Worm (Caenorhabditis elegans) whole organism, L4 larva: ENCODE results near the gene F45D3.1.

Experiments used
- D1046.2 ChIP-seq: fragments of 200-800 bp; sonication (Bioruptor generic); IDR thresholded peaks from 2 replicates; pipeline ENCODE4 v1.3.6; 2022; ENCODE audit warnings: missing genetic modification characterization, missing compliant biosample characterization
- F10B5.3 ChIP-seq: sonication (generic microtip); optimal IDR thresholded peaks from 2 replicates; lab custom pipeline; 2016; ENCODE audit warnings: mild to moderate bottlenecking, missing genetic modification characterization, missing compliant biosample characterization
- F26F4.8 ChIP-seq: fragments of 200-800 bp; sonication (Bioruptor generic); conservative IDR thresholded peaks from 2 replicates; pipeline ENCODE4 v1.3.6; 2022; ENCODE audit warnings: missing genetic modification characterization, missing compliant biosample characterization
- F44E2.7 ChIP-seq: fragments of 200-800 bp; sonication (Bioruptor generic); IDR thresholded peaks from 2 replicates; pipeline ENCODE4 v2.1.2; 2022; ENCODE audit warnings: missing genetic modification characterization, missing compliant biosample characterization
- R02D3.7 ChIP-seq: fragments of 150-350 bp; sonication (generic microtip); optimal IDR thresholded peaks from 3 replicates; lab custom pipeline; 2014; ENCODE audit warnings: missing biosample characterization, missing genetic modification characterization
- Y75B8A.6 ChIP-seq: fragments of 200-800 bp; sonication (Bioruptor generic); IDR thresholded peaks from 2 replicates; pipeline ENCODE4 v1.3.6; 2022; ENCODE audit warnings: missing genetic modification reagents, missing genetic modification characterization, missing compliant biosample characterization
- aha-1 ChIP-seq: fragments of 150-350 bp; peaks from one replicate; lab custom pipeline; 2014; ENCODE audit warnings: missing biosample characterization, missing genetic modification characterization
- ama-1 ChIP-seq: fragments of 150-350 bp; optimal IDR thresholded peaks from 2 replicates; lab custom pipeline; 2014; ENCODE audit warnings: inconsistent platforms, mixed read lengths
- arid-1 ChIP-seq: fragments of 200-800 bp; sonication (Bioruptor generic); conservative IDR thresholded peaks from 2 replicates; pipeline ENCODE4 v1.3.6; 2022; ENCODE audit warnings: missing genetic modification reagents, missing genetic modification characterization, missing compliant biosample characterization
- ceh-20 ChIP-seq: fragments of 200-800 bp; sonication (Bioruptor generic); IDR thresholded peaks from 2 replicates; pipeline ENCODE4 v1.3.6; 2022; ENCODE audit warnings: missing genetic modification reagents, missing genetic modification characterization, missing compliant biosample characterization
- ceh-82 ChIP-seq: sonication (generic microtip); optimal IDR thresholded peaks from 2 replicates; lab custom pipeline; 2017; ENCODE audit warnings: missing biosample characterization, missing genetic modification characterization
- dmd-8 ChIP-seq: fragments of 200-800 bp; sonication (Bioruptor generic); IDR thresholded peaks from 2 replicates; pipeline ENCODE4 v1.3.6; 2022; ENCODE audit warnings: missing genetic modification characterization, missing compliant biosample characterization
- dmd-9 ChIP-seq: fragments of 200-800 bp; sonication (Bioruptor generic); IDR thresholded peaks from 2 replicates; pipeline ENCODE4 v1.3.6; 2022; ENCODE audit warnings: missing genetic modification reagents, missing genetic modification characterization, missing compliant biosample characterization
- duxl-1 ChIP-seq: sonication (generic microtip); optimal IDR thresholded peaks from 2 replicates; lab custom pipeline; 2016; ENCODE audit warnings: mild to moderate bottlenecking, missing genetic modification characterization, moderate library complexity, missing compliant biosample characterization; ENCODE audit not compliant: poor library complexity
- dve-1 ChIP-seq: sonication (generic microtip); optimal IDR thresholded peaks from 2 replicates; lab custom pipeline; 2017; ENCODE audit warnings: antibody characterized with exemption, mild to moderate bottlenecking, missing genetic modification characterization, missing compliant biosample characterization; ENCODE audit not compliant: insufficient read depth
- hlh-11 ChIP-seq: fragments of 200-800 bp; sonication (Bioruptor generic); optimal IDR thresholded peaks from 2 replicates; lab custom pipeline; 2018; ENCODE audit warnings: mild to moderate bottlenecking, missing genetic modification characterization, missing compliant biosample characterization
- hlh-30 ChIP-seq: sonication (generic microtip); optimal IDR thresholded peaks from 2 replicates; lab custom pipeline; 2017; ENCODE audit warnings: antibody characterized with exemption, mild to moderate bottlenecking, missing genetic modification characterization, missing compliant biosample characterization; ENCODE audit not compliant: insufficient read depth
- hmg-1.1 ChIP-seq: fragments of 200-800 bp; sonication (Bioruptor generic); IDR thresholded peaks from 2 replicates; pipeline ENCODE4 v1.3.6; 2022; ENCODE audit warnings: missing genetic modification reagents, missing genetic modification characterization, missing compliant biosample characterization
- lin-1 ChIP-seq: fragments of 200-800 bp; sonication (Bioruptor generic); IDR thresholded peaks from 2 replicates; pipeline ENCODE4 v1.3.6; 2022; ENCODE audit warnings: missing genetic modification reagents, missing genetic modification characterization, missing compliant biosample characterization
- lin-13 ChIP-seq: fragments of 150-350 bp; optimal IDR thresholded peaks from 2 replicates; lab custom pipeline; 2014; ENCODE audit warnings: missing biosample characterization, missing genetic modification reagents, missing genetic modification characterization
- lin-15B ChIP-seq: fragments of 150-350 bp; sonication (generic microtip); optimal IDR thresholded peaks from 3 replicates; lab custom pipeline; 2014; ENCODE audit warnings: missing biosample characterization, missing genetic modification characterization
- lin-29 ChIP-seq: fragments of 200-800 bp; sonication (Bioruptor generic); IDR thresholded peaks from 2 replicates; pipeline ENCODE4 v1.3.6; 2022; ENCODE audit warnings: missing genetic modification reagents, missing genetic modification characterization, missing compliant biosample characterization
- lin-38 ChIP-seq: fragments of 200-800 bp; sonication (Bioruptor generic); IDR thresholded peaks from 2 replicates; pipeline ENCODE4 v1.3.6; 2022; ENCODE audit warnings: missing genetic modification reagents, missing genetic modification characterization, missing compliant biosample characterization
- mdl-1 ChIP-seq, 2 experiments: fragments of 150-350 bp in 1 of 2; sonication (generic microtip) in 1 of 2; optimal IDR thresholded peaks; 2 replicates each; lab custom pipeline; 2014 to 2017; ENCODE audit warnings: missing biosample characterization in 2 of 2, missing genetic modification characterization in 2 of 2
- mep-1 ChIP-seq: fragments of 150-350 bp; sonication (generic microtip); optimal IDR thresholded peaks from 3 replicates; lab custom pipeline; 2014; ENCODE audit warnings: missing biosample characterization, missing genetic modification characterization
- mes-2 ChIP-seq: sonication (generic microtip); optimal IDR thresholded peaks from 2 replicates; lab custom pipeline; 2016; ENCODE audit warnings: missing genotype, mild to moderate bottlenecking, missing genetic modification characterization, missing compliant biosample characterization; ENCODE audit not compliant: poor library complexity, severe bottlenecking
- mxl-3 ChIP-seq: fragments of 200-800 bp; sonication (Bioruptor generic); optimal IDR thresholded peaks from 2 replicates; lab custom pipeline; 2018; ENCODE audit warnings: mild to moderate bottlenecking, missing genetic modification characterization, missing compliant biosample characterization
- nhr-10 ChIP-seq: fragments of 150-350 bp; optimal IDR thresholded peaks from 2 replicates; lab custom pipeline; 2014; ENCODE audit warnings: missing biosample characterization, missing genetic modification characterization
- nhr-111 ChIP-seq: fragments of 200-800 bp; sonication (Bioruptor generic); optimal IDR thresholded peaks from 2 replicates; lab custom pipeline; 2018; ENCODE audit warnings: mild to moderate bottlenecking, missing genetic modification characterization, missing compliant biosample characterization
- nhr-237 ChIP-seq: sonication (generic microtip); optimal IDR thresholded peaks from 2 replicates; lab custom pipeline; 2017; ENCODE audit warnings: missing biosample characterization, missing genetic modification characterization
- nhr-25 ChIP-seq: sonication (generic microtip); optimal IDR thresholded peaks from 2 replicates; lab custom pipeline; 2017; ENCODE audit warnings: missing genetic modification characterization, mild to moderate bottlenecking, missing compliant biosample characterization, antibody characterized with exemption, moderate library complexity, borderline replicate concordance; ENCODE audit not compliant: insufficient read depth
- nhr-28 ChIP-seq: fragments of 150-350 bp; optimal IDR thresholded peaks from 2 replicates; lab custom pipeline; 2014; ENCODE audit warnings: missing biosample characterization, missing genetic modification characterization
- nhr-42 ChIP-seq: fragments of 200-800 bp; sonication (Bioruptor generic); IDR thresholded peaks from 2 replicates; pipeline ENCODE4 v1.3.6; 2022; ENCODE audit warnings: missing genetic modification characterization, missing compliant biosample characterization
- nhr-48 ChIP-seq: sonication (generic microtip); optimal IDR thresholded peaks from 2 replicates; lab custom pipeline; 2016; ENCODE audit warnings: mild to moderate bottlenecking, missing genetic modification characterization, missing compliant biosample characterization
- nhr-6 ChIP-seq: fragments of 150-350 bp; optimal IDR thresholded peaks from 2 replicates; lab custom pipeline; 2014; ENCODE audit warnings: missing biosample characterization, missing genetic modification characterization
- sdz-12 ChIP-seq: fragments of 200-800 bp; sonication (Bioruptor generic); optimal IDR thresholded peaks from 2 replicates; lab custom pipeline; 2018; ENCODE audit warnings: mild to moderate bottlenecking, missing genetic modification characterization, missing compliant biosample characterization
- snpc-4 ChIP-seq: fragments of 150-350 bp; optimal IDR thresholded peaks from 2 replicates; lab custom pipeline; 2014; ENCODE audit warnings: missing biosample characterization, missing genetic modification characterization
- spr-3 ChIP-seq: fragments of 200-800 bp; sonication (Bioruptor generic); optimal IDR thresholded peaks from 2 replicates; lab custom pipeline; 2018; ENCODE audit warnings: mild to moderate bottlenecking, missing genetic modification characterization, missing compliant biosample characterization
- unc-62 ChIP-seq, 3 experiments: fragments of 150-350 bp in 1 of 3; sonication (generic microtip); optimal IDR thresholded peaks in 2 of 3; peaks in 1 of 3; 1 replicate in 1 of 3; 2 replicates in 2 of 3; lab custom pipeline; 2014 to 2017; ENCODE audit warnings: missing biosample characterization in 3 of 3, missing genetic modification characterization in 3 of 3, missing genetic modification reagents in 3 of 3, missing genotype in 1 of 3
- zip-11 ChIP-seq: fragments of 200-800 bp; sonication (Bioruptor generic); IDR thresholded peaks from 2 replicates; pipeline ENCODE4 v1.3.6; 2022; ENCODE audit warnings: missing genetic modification characterization, missing compliant biosample characterization
- zip-2 ChIP-seq: fragments of 150-350 bp; optimal IDR thresholded peaks from 2 replicates; lab custom pipeline; 2014; ENCODE audit warnings: missing biosample characterization, missing genetic modification characterization

Gene F45D3.1

ce11 chrV:12553286-12553725 is 26.4 kb downstream of the F45D3.1 start (continued):
- TF ChIP-seq lin-15B: no peak
- TF ChIP-seq nhr-10 (tag; lab: Kevin White, UChicago): no peak

ce11 chrV:12554172-12555031 is 27.5 kb downstream of the F45D3.1 start:
- TF ChIP-seq ama-1 (lab: Kevin White, UChicago) (peak; percentile 69), Y75B8A.6 (GFP tag; lab: Robert Waterston, UW) (no peak), snpc-4 (tag; lab: Kevin White, UChicago) (no peak), spr-3 (GFP tag; lab: Kevin White, UChicago) (no peak), F10B5.3 (tag; lab: Kevin White, UChicago) (no peak), lin-13 (GFP tag; lab: Kevin White, UChicago) (no peak), nhr-6 (tag; lab: Kevin White, UChicago) (peak; percentile 46), nhr-48 (tag; lab: Kevin White, UChicago) (peak; percentile 33), mdl-1 (tag; optimal IDR thresholded peaks at IDR 0.05; lab: Kevin White, UChicago) (peak in 1 of 2 experiments; percentile 70), hmg-1.1 (GFP tag; lab: Robert Waterston, UW) (no peak), F26F4.8 (no peak), dmd-9 (GFP tag; lab: Robert Waterston, UW) (no peak), dve-1 (tag; lab: Kevin White, UChicago) (peak; percentile 12), aha-1 (tag; lab: Kevin White, UChicago) (peak; percentile 45), ceh-20 (GFP tag; lab: Robert Waterston, UW) (no peak), mxl-3 (GFP tag; lab: Kevin White, UChicago) (peak; percentile 4), lin-29 (no peak), hlh-11 (tag; lab: Kevin White, UChicago) (peak; percentile 41), nhr-28 (tag; lab: Kevin White, UChicago) (peak; percentile 90), unc-62 (GFP tag; optimal IDR thresholded peaks at IDR 0.05 in 1 of 2; lab: Kevin White, UChicago) (peak in 1 of 2 experiments; percentile 88), unc-62 (tag; optimal IDR thresholded peaks at IDR 0.05; lab: Kevin White, UChicago) (no peak), hlh-30 (tag; lab: Kevin White, UChicago) (peak; percentile 37), R02D3.7 (tag; lab: Kevin White, UChicago) (no peak), lin-38 (GFP tag; lab: Robert Waterston, UW) (no peak), zip-2 (tag; lab: Kevin White, UChicago) (no peak)

ce11 chrV:12555872-12556271 is 29.0 kb downstream of the F45D3.1 start:
- TF ChIP-seq ama-1 (lab: Kevin White, UChicago) (peak; percentile 50), nhr-6 (tag; lab: Kevin White, UChicago) (no peak), ceh-82 (tag; lab: Kevin White, UChicago) (no peak), hlh-30 (tag; lab: Kevin White, UChicago) (peak; percentile 42), nhr-25 (tag; lab: Kevin White, UChicago) (peak; percentile 26), hlh-11 (tag; lab: Kevin White, UChicago) (no peak), nhr-28 (tag; lab: Kevin White, UChicago) (peak; percentile 10)

ce11 chrV:12556904-12557303 is 30.0 kb downstream of the F45D3.1 start:
- no peak for TF ChIP-seq duxl-1
- TF ChIP-seq nhr-48 (tag; lab: Kevin White, UChicago): no peak
- TF ChIP-seq hmg-1.1 (GFP tag; lab: Robert Waterston, UW): no peak
- no peak for TF ChIP-seq sdz-12 (GFP tag; lab: Kevin White, UChicago)
- TF ChIP-seq nhr-28 (tag; lab: Kevin White, UChicago): peak; percentile 30
- TF ChIP-seq snpc-4 (tag; lab: Kevin White, UChicago): no peak
- TF ChIP-seq dmd-8 (GFP tag; lab: Robert Waterston, UW): no peak
- 0 out of 2 replicates have a peak, but pooled peaks have one; percentile 32 for TF ChIP-seq zip-11
- TF ChIP-seq lin-15B: no peak
- no peak for TF ChIP-seq mes-2 (tag; lab: Kevin White, UChicago)
- no peak for TF ChIP-seq F44E2.7 (GFP tag; lab: Robert Waterston, UW)
- no peak for TF ChIP-seq ceh-20 (GFP tag; lab: Robert Waterston, UW)
- no peak for TF ChIP-seq D1046.2 (GFP tag; lab: Robert Waterston, UW)
- TF ChIP-seq aha-1 (tag; lab: Kevin White, UChicago): peak; percentile 66
- peak in 1 of 2 experiments; percentile 52 for TF ChIP-seq mdl-1 (tag; optimal IDR thresholded peaks at IDR 0.05; lab: Kevin White, UChicago)
- no peak for TF ChIP-seq nhr-237 (tag; lab: Kevin White, UChicago)
- no peak for TF ChIP-seq mep-1
- TF ChIP-seq arid-1: no peak
- TF ChIP-seq lin-1 (GFP tag; lab: Robert Waterston, UW): no peak
- TF ChIP-seq nhr-111 (GFP tag; lab: Kevin White, UChicago): no peak
- TF ChIP-seq mxl-3 (GFP tag; lab: Kevin White, UChicago): peak; percentile 56
- TF ChIP-seq nhr-42 (GFP tag; lab: Robert Waterston, UW): no peak
